Worm (Caenorhabditis elegans) whole organism, L4 larva: ENCODE measurements around the gene orc-2.

ENCODE experiments used
- ceh-20 ChIP-seq: fragments of 200-800 bp; sonication (Bioruptor generic); IDR thresholded peaks from 2 replicates; pipeline ENCODE4 v1.3.6; 2022; ENCODE audit warnings: missing genetic modification reagents, missing genetic modification characterization, missing compliant biosample characterization
- ceh-62 ChIP-seq: sonication (generic microtip); optimal IDR thresholded peaks from 2 replicates; lab custom pipeline; 2017; ENCODE audit warnings: missing biosample characterization, missing genetic modification characterization
- dpl-1 ChIP-seq: fragments of 150-350 bp; optimal IDR thresholded peaks from 2 replicates; lab custom pipeline; 2014; ENCODE audit warnings: missing biosample characterization, missing genetic modification reagents, missing genetic modification characterization
- fos-1 ChIP-seq: fragments of 150-350 bp; optimal IDR thresholded peaks from 2 replicates; lab custom pipeline; 2014; ENCODE audit warnings: missing biosample characterization, missing genetic modification characterization
- lir-3 ChIP-seq: sonication (generic microtip); optimal IDR thresholded peaks from 2 replicates; lab custom pipeline; 2016; ENCODE audit warnings: mild to moderate bottlenecking, missing genetic modification characterization, missing compliant biosample characterization
- lsy-2 ChIP-seq, 2 experiments: fragments of 150-350 bp in 1 of 2; sonication (generic microtip) in 1 of 2; optimal IDR thresholded peaks; 2 replicates each; lab custom pipeline; 2014 to 2017; ENCODE audit warnings: missing biosample characterization in 2 of 2, missing genetic modification characterization in 2 of 2
- mdl-1 ChIP-seq, 2 experiments: fragments of 150-350 bp in 1 of 2; sonication (generic microtip) in 1 of 2; optimal IDR thresholded peaks; 2 replicates each; lab custom pipeline; 2014 to 2017; ENCODE audit warnings: missing biosample characterization in 2 of 2, missing genetic modification characterization in 2 of 2
- nhr-77 ChIP-seq: fragments of 150-350 bp; optimal IDR thresholded peaks from 2 replicates; lab custom pipeline; 2014; ENCODE audit warnings: missing biosample characterization, missing genetic modification characterization
- pha-4 ChIP-seq, 2 experiments: fragments of 150-350 bp in 1 of 2; fragments of 200-800 bp in 1 of 2; sonication (Bioruptor generic) in 1 of 2; IDR thresholded peaks in 1 of 2; optimal IDR thresholded peaks in 1 of 2; 2 replicates each; pipeline versions ENCODE4 v1.3.6 to Lab custom; 2014 to 2022; ENCODE audit warnings: missing genetic modification characterization in 2 of 2, missing genetic modification reagents in 2 of 2, missing biosample characterization in 1 of 2, missing compliant biosample characterization in 1 of 2
- skn-1 ChIP-seq: fragments of 150-350 bp; optimal IDR thresholded peaks from 2 replicates; lab custom pipeline; 2014; ENCODE audit warnings: missing biosample characterization, missing genetic modification characterization
- snpc-4 ChIP-seq: fragments of 150-350 bp; optimal IDR thresholded peaks from 2 replicates; lab custom pipeline; 2014; ENCODE audit warnings: missing biosample characterization, missing genetic modification characterization
- spr-3 ChIP-seq: fragments of 200-800 bp; sonication (Bioruptor generic); optimal IDR thresholded peaks from 2 replicates; lab custom pipeline; 2018; ENCODE audit warnings: mild to moderate bottlenecking, missing genetic modification characterization, missing compliant biosample characterization
- unc-130 ChIP-seq: sonication (generic microtip); optimal IDR thresholded peaks from 2 replicates; lab custom pipeline; 2016; ENCODE audit warnings: missing genetic modification reagents, missing genetic modification characterization, missing compliant biosample characterization

ce11 chrII:10868670-10869246 is 5.0 kb upstream of the orc-2 start, which contains the start of the genes gmps-1 and cap-2:
- TF ChIP-seq pha-4 (GFP tag; IDR thresholded peaks at IDR 0.05; lab: Robert Waterston, UW) (peak; percentile 96), pha-4 (tag; optimal IDR thresholded peaks at IDR 0.05; lab: Kevin White, UChicago) (no peak), nhr-77 (peak; percentile 96), fos-1 (tag; lab: Kevin White, UChicago) (peak; percentile 58), snpc-4 (tag; lab: Kevin White, UChicago) (no peak), ceh-62 (tag; lab: Kevin White, UChicago) (no peak), lsy-2 (tag; optimal IDR thresholded peaks at IDR 0.05; lab: Kevin White, UChicago) (peak; percentile 100), unc-130 (GFP tag; lab: Kevin White, UChicago) (peak; percentile 70), mdl-1 (tag; optimal IDR thresholded peaks at IDR 0.05; lab: Kevin White, UChicago) (peak; percentile 61 to 78), ceh-20 (GFP tag; lab: Robert Waterston, UW) (peak; percentile 95), spr-3 (GFP tag; lab: Kevin White, UChicago) (peak; percentile 92), skn-1 (tag; lab: Kevin White, UChicago) (no peak), dpl-1 (GFP tag; lab: Kevin White, UChicago) (peak; percentile 91), lir-3 (peak; percentile 55)
